Worm (Caenorhabditis elegans): Measurements from ENCODE around the gene F38B2.6.

Gene F38B2.6

ce11 chrX:11296683-11297365, 15.8 kb upstream of the F38B2.6 start, which contains the start of gene inx-2:
Gene inx-2 (minus strand): TSS chrX:11296733.
- no peak for TF ChIP-seq ama-1 (optimal IDR thresholded peaks at IDR 0.05)
- TF ChIP-seq unc-55 (GFP tag; optimal IDR thresholded peaks at IDR 0.05): no peak
- TF ChIP-seq aly-2 (tag; optimal IDR thresholded peaks at IDR 0.05): no peak
- TF ChIP-seq sma-9 (GFP tag; optimal IDR thresholded peaks at IDR 0.05): no peak
- TF ChIP-seq sma-9 (tag; optimal IDR thresholded peaks at IDR 0.05): no peak
- no peak for TF ChIP-seq alr-1 (tag; optimal IDR thresholded peaks at IDR 0.05)
- no peak for TF ChIP-seq ZK546.5 (tag; optimal IDR thresholded peaks at IDR 0.05)
- TF ChIP-seq mdl-1 (tag; optimal IDR thresholded peaks at IDR 0.05): no peak

DNA sequence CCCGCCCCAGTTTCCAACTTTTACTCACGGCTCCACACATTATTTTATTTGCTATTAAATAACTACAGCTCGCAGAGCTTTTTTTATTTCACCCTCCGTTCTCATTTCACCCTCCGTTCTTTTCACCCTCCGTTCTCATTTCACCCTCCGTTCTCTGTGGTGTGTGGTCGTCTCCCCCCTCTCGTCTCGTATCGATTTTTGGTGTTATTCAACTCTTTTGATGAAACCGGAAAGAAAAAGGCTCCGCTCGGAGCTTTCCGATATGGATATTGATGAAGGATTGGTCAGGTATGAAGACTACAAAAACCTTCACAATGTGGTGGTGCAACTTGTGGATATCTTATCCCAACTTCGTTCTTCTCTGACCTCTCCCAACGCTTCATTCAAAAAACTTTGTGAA, 9.5 kb upstream of the F38B2.6 start:
- TF ChIP-seq unc-39 (tag; optimal IDR thresholded peaks at IDR 0.05) (no peak), lin-13 (GFP tag; optimal IDR thresholded peaks at IDR 0.05) (no peak), skn-1 (tag; optimal IDR thresholded peaks at IDR 0.05) (no peak), nhr-237 (tag; optimal IDR thresholded peaks at IDR 0.05) (no peak), aly-2 (tag; optimal IDR thresholded peaks at IDR 0.05) (no peak), alr-1 (tag; optimal IDR thresholded peaks at IDR 0.05) (no peak), ama-1 (optimal IDR thresholded peaks at IDR 0.05) (no peak), F13H6.1 (tag; optimal IDR thresholded peaks at IDR 0.05) (no peak), ztf-4 (tag; optimal IDR thresholded peaks at IDR 0.05) (no peak)

ce11 chrX:11289925-11290324, 8.9 kb upstream of the F38B2.6 start:
- TF ChIP-seq mab-5 (tag; optimal IDR thresholded peaks at IDR 0.05) (no peak), alr-1 (tag; optimal IDR thresholded peaks at IDR 0.05) (no peak), skn-1 (tag; optimal IDR thresholded peaks at IDR 0.05) (peak; percentile 16), nhr-10 (tag; optimal IDR thresholded peaks at IDR 0.05) (no peak), blmp-1 (tag; optimal IDR thresholded peaks at IDR 0.05; ENCODE audit: insufficient read depth) (no peak), fos-1 (tag; optimal IDR thresholded peaks at IDR 0.05) (peak; percentile 87), unc-55 (GFP tag; optimal IDR thresholded peaks at IDR 0.05) (no peak), sma-9 (GFP tag; optimal IDR thresholded peaks at IDR 0.05) (peak; percentile 19), sma-9 (tag; optimal IDR thresholded peaks at IDR 0.05) (no peak)

- no peak for TF ChIP-seq nhr-25 (tag; optimal IDR thresholded peaks at IDR 0.05)
- no peak for TF ChIP-seq elt-3 (tag; optimal IDR thresholded peaks at IDR 0.05)
- no peak for TF ChIP-seq nhr-12 (tag; optimal IDR thresholded peaks at IDR 0.05)
- no peak for TF ChIP-seq zag-1 (tag; optimal IDR thresholded peaks at IDR 0.05)
- no peak for TF ChIP-seq R02D3.7 (tag; optimal IDR thresholded peaks at IDR 0.05)
- no peak for TF ChIP-seq nhr-11 (tag; optimal IDR thresholded peaks at IDR 0.05)
- no peak for TF ChIP-seq sem-4 (tag; optimal IDR thresholded peaks at IDR 0.05)
- TF ChIP-seq ztf-11 (tag; optimal IDR thresholded peaks at IDR 0.05): no peak
- TF ChIP-seq F13H6.1 (tag; optimal IDR thresholded peaks at IDR 0.05): no peak
- TF ChIP-seq sma-3 (GFP tag; optimal IDR thresholded peaks at IDR 0.05): no peak
- no peak for TF ChIP-seq ztf-4 (tag; optimal IDR thresholded peaks at IDR 0.05)
- no peak for TF ChIP-seq C34F6.9 (tag; optimal IDR thresholded peaks at IDR 0.05)
- no peak for TF ChIP-seq lin-39 (tag; optimal IDR thresholded peaks at IDR 0.05)
- TF ChIP-seq ceh-16 (tag; optimal IDR thresholded peaks at IDR 0.05): no peak
- TF ChIP-seq ceh-82 (tag; optimal IDR thresholded peaks at IDR 0.05): no peak
- no peak for TF ChIP-seq snpc-4 (tag; optimal IDR thresholded peaks at IDR 0.05)
- TF ChIP-seq unc-62 (GFP tag; optimal IDR thresholded peaks at IDR 0.05): no peak
- TF ChIP-seq lin-11 (tag; optimal IDR thresholded peaks at IDR 0.05): no peak
Measured at ce11 chrX:11287617-11288016, 6.6 kb upstream of the F38B2.6 start, which contains the start of gene F38B2.4. Gene F38B2.4 (minus strand): TSS chrX:11287717.

ce11 chrX:11286246-11286645, 5.2 kb upstream of the F38B2.6 start, which contains the start of gene F38B2.3:
Gene F38B2.3 (minus strand): TSS chrX:11286346.
- no peak for TF ChIP-seq nhr-23 (tag; optimal IDR thresholded peaks at IDR 0.05)
- no peak for TF ChIP-seq R02D3.7 (tag; optimal IDR thresholded peaks at IDR 0.05)
- no peak for TF ChIP-seq ZK546.5 (tag; optimal IDR thresholded peaks at IDR 0.05)
- TF ChIP-seq unc-55 (GFP tag; optimal IDR thresholded peaks at IDR 0.05): no peak
- TF ChIP-seq F13H6.1 (tag; optimal IDR thresholded peaks at IDR 0.05): no peak
- TF ChIP-seq ama-1 (optimal IDR thresholded peaks at IDR 0.05): no peak

All from whole organism, L2 larva.